Worm (Caenorhabditis elegans): ENCODE data around the gene Y37E11AM.2.

DNA sequence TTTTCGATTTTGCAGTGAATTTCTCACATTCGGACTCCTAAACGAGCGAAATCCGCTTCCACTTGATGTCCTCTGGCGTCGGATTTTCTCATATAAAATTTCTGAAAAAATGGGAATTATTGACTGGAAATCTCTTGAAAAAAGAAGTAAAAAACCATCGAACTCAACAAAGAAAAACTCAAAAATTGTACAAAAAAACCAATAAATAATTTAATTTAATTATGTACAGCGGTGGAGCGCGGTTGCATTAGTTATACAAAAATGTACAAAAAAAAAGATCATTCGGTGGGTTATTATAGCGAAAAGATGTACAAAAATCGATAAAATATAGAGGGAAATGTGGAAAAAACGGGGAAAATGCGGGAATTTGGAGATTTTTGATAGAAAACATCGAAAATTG, 2.6 kb downstream of the Y37E11AM.2 start, which contains the start of gene Y37E11AM.4:
- TF ChIP-seq ref-1 (GFP tag; conservative IDR thresholded peaks at IDR 0.05) (no peak), med-1 (GFP tag; optimal IDR thresholded peaks at IDR 0.05; ENCODE audit: insufficient read depth) (no peak), klf-2 (GFP tag; conservative IDR thresholded peaks at IDR 0.05) (no peak), T22C8.4 (GFP tag; IDR thresholded peaks at IDR 0.05) (no peak)
